Worm (Caenorhabditis elegans): ENCODE measurements around the gene clk-2.

ce11 chrIII:7558658-7559057 lies 40.3 kb upstream of the clk-2 start:
- TF ChIP-seq T26A8.4 (GFP tag; IDR thresholded peaks at IDR 0.05) (no peak), lin-38 (GFP tag; IDR thresholded peaks at IDR 0.05) (no peak), fos-1 (tag; optimal IDR thresholded peaks at IDR 0.05) (no peak), ztf-11 (tag; optimal IDR thresholded peaks at IDR 0.05) (no peak), lin-39 (tag; optimal IDR thresholded peaks at IDR 0.05) (no peak), nhr-28 (tag; optimal IDR thresholded peaks at IDR 0.05) (no peak), ceh-28 (tag; optimal IDR thresholded peaks at IDR 0.05) (no peak), ama-1 (optimal IDR thresholded peaks at IDR 0.05) (no peak), Y105C5A.15 (GFP tag; IDR thresholded peaks at IDR 0.05) (no peak), lin-1 (GFP tag; IDR thresholded peaks at IDR 0.05) (no peak), unc-39 (tag; optimal IDR thresholded peaks at IDR 0.05) (no peak), Y48G9A.11 (GFP tag; IDR thresholded peaks at IDR 0.05) (no peak), nhr-76 (tag; optimal IDR thresholded peaks at IDR 0.05) (no peak)

Data from whole organism, L4 larva.